Worm (Caenorhabditis elegans) whole organism, L1 larva: ENCODE measurements around the gene gmn-1.
A peak's percentile ranks its signal among the peaks of the same experiment; 100 is the strongest.
"Not testable (repeated sequence)": the region's sequence is repeated elsewhere in the genome, so short reads cannot be mapped to it uniquely, and the experiment has no call there.

Experiments used
- aha-1 ChIP-seq: fragments of 150-350 bp; optimal IDR thresholded peaks from 2 replicates; lab custom pipeline; 2014; ENCODE audit warnings: missing biosample characterization, missing genetic modification characterization
- ama-1 ChIP-seq: fragments of 150-350 bp; optimal IDR thresholded peaks from 2 replicates; lab custom pipeline; 2014
- ceh-82 ChIP-seq, 3 experiments: fragments of 150-350 bp in 1 of 3; sonication (generic microtip) in 2 of 3; optimal IDR thresholded peaks; 2 replicates each; lab custom pipeline; 2014 to 2017; ENCODE audit warnings: missing biosample characterization in 3 of 3, missing genetic modification characterization in 3 of 3
- ces-1 ChIP-seq: fragments of 150-350 bp; optimal IDR thresholded peaks from 2 replicates; lab custom pipeline; 2014; ENCODE audit warnings: missing biosample characterization, missing genetic modification reagents, missing genetic modification characterization
- efl-1 ChIP-seq, 4 experiments: fragments of 150-350 bp; optimal IDR thresholded peaks in 3 of 4; peaks in 1 of 4; 1 replicate in 1 of 4; 2 replicates in 3 of 4; lab custom pipeline; 2014; ENCODE audit warnings: missing biosample characterization in 2 of 4, missing genetic modification characterization in 2 of 4, missing genetic modification reagents in 2 of 4
- lin-13 ChIP-seq: fragments of 150-350 bp; optimal IDR thresholded peaks from 2 replicates; lab custom pipeline; 2014; ENCODE audit warnings: missing biosample characterization, missing genetic modification reagents, missing genetic modification characterization
- nhr-20 ChIP-seq: sonication (generic microtip); optimal IDR thresholded peaks from 2 replicates; lab custom pipeline; 2016; ENCODE audit warnings: mild to moderate bottlenecking, missing genetic modification characterization, missing compliant biosample characterization
- nhr-237 ChIP-seq: fragments of 150-350 bp; optimal IDR thresholded peaks from 2 replicates; lab custom pipeline; 2014; ENCODE audit warnings: missing biosample characterization, missing genetic modification characterization
- pag-3 ChIP-seq: sonication (generic microtip); optimal IDR thresholded peaks from 2 replicates; lab custom pipeline; 2017; ENCODE audit warnings: missing genetic modification characterization, mild to moderate bottlenecking, missing compliant biosample characterization, antibody characterized with exemption, borderline replicate concordance; ENCODE audit not compliant: insufficient read depth
- sup-37 ChIP-seq: fragments of 200-800 bp; sonication (Bioruptor generic); optimal IDR thresholded peaks from 2 replicates; lab custom pipeline; 2018; ENCODE audit warnings: mild to moderate bottlenecking, missing genetic modification characterization, missing compliant biosample characterization
- unc-30 ChIP-seq: sonication (generic microtip); optimal IDR thresholded peaks from 2 replicates; lab custom pipeline; 2017; ENCODE audit warnings: missing biosample characterization, missing genetic modification characterization
- vab-15 ChIP-seq: sonication (generic microtip); optimal IDR thresholded peaks from 2 replicates; lab custom pipeline; 2017; ENCODE audit warnings: missing genotype, mild to moderate bottlenecking, missing genetic modification characterization, missing compliant biosample characterization
- zip-4 ChIP-seq: fragments of 200-800 bp; sonication (Bioruptor generic); optimal IDR thresholded peaks from 2 replicates; lab custom pipeline; 2018; ENCODE audit warnings: mild to moderate bottlenecking, missing genetic modification characterization, moderate library complexity, missing compliant biosample characterization
- ztf-4 ChIP-seq: fragments of 150-350 bp; optimal IDR thresholded peaks from 2 replicates; lab custom pipeline; 2014; ENCODE audit warnings: missing biosample characterization, missing genetic modification characterization

The gmn-1 gene

ce11 chrIII:12178121-12178520, 47.0 kb downstream of the gmn-1 start (continued):
- TF ChIP-seq vab-15 (tag; lab: Kevin White, UChicago) (no peak), ces-1 (no peak), zip-4 (GFP tag; lab: Kevin White, UChicago) (no peak), lin-13 (GFP tag; lab: Kevin White, UChicago) (no peak), unc-30 (tag; lab: Kevin White, UChicago) (no peak), nhr-20 (tag; lab: Kevin White, UChicago) (peak; percentile 32), pag-3 (tag; lab: Kevin White, UChicago) (no peak), ztf-4 (no peak), sup-37 (GFP tag; lab: Kevin White, UChicago) (no peak), ceh-82 (tag; optimal IDR thresholded peaks at IDR 0.05; lab: Kevin White, UChicago) (no peak), ama-1 (lab: Kevin White, UChicago) (no peak)

- TF ChIP-seq aha-1 (tag; lab: Kevin White, UChicago); nhr-237 (tag; lab: Kevin White, UChicago); efl-1 (optimal IDR thresholded peaks at IDR 0.05; lab: Kevin White, UChicago); efl-1 (GFP tag; optimal IDR thresholded peaks at IDR 0.05 in 1 of 2; lab: Kevin White, UChicago): not testable (repeated sequence)
- TF ChIP-seq, all 84 proteins: peak for 0; not testable (repeated sequence) for 84
These were observed 48.0 kb downstream of the gmn-1 start, which contains the start of gene gly-11 for ce11 chrIII:12177145-12177544. Gene gly-11, minus strand, starts transcription at chrIII:12177245.
